Fruit fly (Drosophila melanogaster) whole organism, adult: ENCODE measurements around the gene CG11983.

Experiments
- CG11617 ChIP-seq: fragments of 200-800 bp; sonication (Bioruptor generic); optimal IDR thresholded peaks from 2 replicates; lab custom pipeline; 2017; ENCODE audit warnings: mild to moderate bottlenecking, missing biosample characterization, missing genetic modification reagents, missing genetic modification characterization
- CG12768 ChIP-seq: fragments of 200-800 bp; sonication (Bioruptor generic); optimal IDR thresholded peaks from 2 replicates; lab custom pipeline; 2017; ENCODE audit warnings: missing biosample characterization, missing genetic modification characterization, mild to moderate bottlenecking, moderate library complexity, missing genetic modification reagents
- CG14711 ChIP-seq: fragments of 200-800 bp; sonication (Bioruptor generic); optimal IDR thresholded peaks from 2 replicates; lab custom pipeline; 2018; ENCODE audit warnings: missing biosample characterization, mild to moderate bottlenecking, missing genetic modification characterization, moderate library complexity
- CG1620 ChIP-seq: fragments of 200-800 bp; sonication (Bioruptor generic); optimal IDR thresholded peaks from 2 replicates; lab custom pipeline; 2016; ENCODE audit warnings: missing biosample characterization, missing genetic modification characterization
- CG33017 ChIP-seq: fragments of 200-800 bp; sonication (Bioruptor generic); optimal IDR thresholded peaks from 2 replicates; lab custom pipeline; 2018; ENCODE audit warnings: missing biosample characterization, mild to moderate bottlenecking, missing genetic modification characterization, moderate library complexity
- CG5204 ChIP-seq: fragments of 200-800 bp; sonication (Bioruptor generic); optimal IDR thresholded peaks from 2 replicates; lab custom pipeline; 2016; ENCODE audit warnings: missing biosample characterization, missing genetic modification characterization
- CG7045 ChIP-seq: fragments of 200-800 bp; sonication (Bioruptor generic); optimal IDR thresholded peaks from 2 replicates; lab custom pipeline; 2017; ENCODE audit warnings: missing biosample characterization, mild to moderate bottlenecking, missing genetic modification characterization
- CG7101 ChIP-seq: fragments of 200-800 bp; sonication (Bioruptor generic); optimal IDR thresholded peaks from 2 replicates; lab custom pipeline; 2018; ENCODE audit warnings: missing biosample characterization, mild to moderate bottlenecking, missing genetic modification characterization, moderate library complexity
- Clk ChIP-seq: fragments of 200-800 bp; sonication (Bioruptor generic); optimal IDR thresholded peaks from 2 replicates; lab custom pipeline; 2017; ENCODE audit warnings: missing biosample characterization, missing genetic modification characterization
- Crg-1 ChIP-seq: fragments of 200-800 bp; sonication (Bioruptor generic); optimal IDR thresholded peaks from 2 replicates; lab custom pipeline; 2016; ENCODE audit warnings: missing biosample characterization, missing genetic modification characterization
- Hr96 ChIP-seq: fragments of 200-800 bp; sonication (Bioruptor generic); optimal IDR thresholded peaks from 2 replicates; lab custom pipeline; 2016; ENCODE audit warnings: missing biosample characterization, missing genetic modification characterization
- Mnt ChIP-seq: fragments of 200-800 bp; sonication (Bioruptor generic); optimal IDR thresholded peaks from 2 replicates; lab custom pipeline; 2016; ENCODE audit warnings: missing biosample characterization, mild to moderate bottlenecking, missing genetic modification characterization
- bab1 ChIP-seq: fragments of 200-800 bp; sonication (Bioruptor generic); optimal IDR thresholded peaks from 3 replicates; lab custom pipeline; 2019; ENCODE audit warnings: missing biosample characterization, mild to moderate bottlenecking, missing genetic modification characterization, moderate library complexity
- cic ChIP-seq: fragments of 200-800 bp; sonication (Bioruptor generic); optimal IDR thresholded peaks from 2 replicates; lab custom pipeline; 2017; ENCODE audit warnings: missing biosample characterization, mild to moderate bottlenecking, missing genetic modification characterization, moderate library complexity
- cnc ChIP-seq, 2 experiments: fragments of >200 bp; optimal IDR thresholded peaks; 2 replicates each; lab custom pipeline; 2017
- kay ChIP-seq: fragments of 200-800 bp; sonication (Bioruptor generic); peaks from one replicate; lab custom pipeline; 2016; ENCODE audit warnings: missing biosample characterization, missing genetic modification characterization, borderline replicate concordance
- ovo ChIP-seq: fragments of 200-800 bp; sonication (Bioruptor generic); optimal IDR thresholded peaks from 2 replicates; lab custom pipeline; 2016; ENCODE audit warnings: missing biosample characterization, missing genetic modification characterization
- pad ChIP-seq: fragments of 200-800 bp; sonication (Bioruptor generic); optimal IDR thresholded peaks from 3 replicates; lab custom pipeline; 2017; ENCODE audit warnings: missing biosample characterization, missing genetic modification characterization, mild to moderate bottlenecking, moderate library complexity, missing genetic modification reagents
- tj ChIP-seq: fragments of 200-800 bp; sonication (Bioruptor generic); optimal IDR thresholded peaks from 3 replicates; lab custom pipeline; 2017; ENCODE audit warnings: missing biosample characterization, mild to moderate bottlenecking, missing genetic modification characterization, moderate library complexity
- toe ChIP-seq: fragments of 200-800 bp; sonication (Bioruptor generic); optimal IDR thresholded peaks from 2 replicates; lab custom pipeline; 2016; ENCODE audit warnings: missing biosample characterization, missing genetic modification characterization

The CG11983 gene

DNA sequence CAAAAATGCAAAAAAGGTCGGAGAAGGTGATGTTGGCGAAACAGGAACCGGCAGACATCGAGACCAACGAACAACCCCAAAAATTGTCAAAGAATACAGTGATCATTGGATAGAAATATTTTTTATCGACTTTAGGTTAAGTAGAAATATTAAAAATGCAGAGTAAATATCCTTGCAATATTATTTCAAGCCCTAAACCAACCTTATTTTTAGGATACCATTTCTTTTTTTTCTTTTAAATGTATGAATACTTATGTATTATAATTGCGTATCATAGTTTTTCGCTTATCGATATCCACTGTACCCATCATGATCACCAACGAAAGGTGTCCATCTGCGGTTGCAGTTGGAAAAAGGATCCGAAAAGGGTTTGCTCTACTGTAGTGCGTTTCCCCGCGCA, 27.1 kb downstream of the CG11983 start:
- no peak for TF ChIP-seq tj
- TF ChIP-seq CG12768 = no peak
- no peak for TF ChIP-seq CG5204 (GFP tag; lab: Kevin White, UChicago)
- no peak for TF ChIP-seq Hr96 (GFP tag; lab: Kevin White, UChicago)
- no peak for TF ChIP-seq kay (GFP tag; lab: Kevin White, UChicago)
- TF ChIP-seq cnc (optimal IDR thresholded peaks at IDR 0.05; lab: Kevin White, UChicago) = no peak
- TF ChIP-seq Mnt (GFP tag; lab: Kevin White, UChicago) = no peak
- no peak for TF ChIP-seq bab1 (GFP tag; lab: Kevin White, UChicago)

DNA sequence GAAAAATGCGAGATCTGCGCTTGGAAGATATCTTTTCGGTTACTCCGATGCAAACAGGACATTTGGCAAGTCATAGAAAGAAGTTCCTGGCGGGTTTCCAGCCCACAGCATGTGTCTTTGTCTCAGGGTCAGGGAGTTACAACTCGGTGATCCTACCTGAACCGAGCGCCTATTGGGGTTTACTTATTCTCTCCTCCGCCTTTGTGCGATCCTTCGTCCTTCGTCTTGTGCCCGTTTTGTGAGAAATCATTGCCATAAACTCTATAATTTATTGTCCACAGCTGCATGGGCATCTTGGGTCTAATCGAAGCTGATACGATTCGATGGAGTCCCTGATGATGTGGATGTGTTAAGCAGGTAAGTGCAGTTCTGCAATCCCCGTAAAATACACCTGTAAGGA, 29.8 kb downstream of the CG11983 start:
- no peak for TF ChIP-seq CG33017 (tag; lab: Kevin White, UChicago)
- no peak for TF ChIP-seq CG11617 (GFP tag; lab: Kevin White, UChicago)
- TF ChIP-seq Clk (GFP tag; lab: Kevin White, UChicago) = no peak
- no peak for TF ChIP-seq pad (GFP tag; lab: Kevin White, UChicago)
- no peak for TF ChIP-seq toe
- TF ChIP-seq Mnt (GFP tag; lab: Kevin White, UChicago) = no peak
- no peak for TF ChIP-seq kay (GFP tag; lab: Kevin White, UChicago)
- TF ChIP-seq CG7045 = no peak
- TF ChIP-seq ovo (GFP tag; lab: Kevin White, UChicago) = no peak
- no peak for TF ChIP-seq CG1620 (GFP tag; lab: Kevin White, UChicago)
- TF ChIP-seq bab1 (GFP tag; lab: Kevin White, UChicago) = no peak
- no peak for TF ChIP-seq Hr96 (GFP tag; lab: Kevin White, UChicago)
- no peak for TF ChIP-seq Crg-1 (GFP tag; lab: Kevin White, UChicago)

DNA sequence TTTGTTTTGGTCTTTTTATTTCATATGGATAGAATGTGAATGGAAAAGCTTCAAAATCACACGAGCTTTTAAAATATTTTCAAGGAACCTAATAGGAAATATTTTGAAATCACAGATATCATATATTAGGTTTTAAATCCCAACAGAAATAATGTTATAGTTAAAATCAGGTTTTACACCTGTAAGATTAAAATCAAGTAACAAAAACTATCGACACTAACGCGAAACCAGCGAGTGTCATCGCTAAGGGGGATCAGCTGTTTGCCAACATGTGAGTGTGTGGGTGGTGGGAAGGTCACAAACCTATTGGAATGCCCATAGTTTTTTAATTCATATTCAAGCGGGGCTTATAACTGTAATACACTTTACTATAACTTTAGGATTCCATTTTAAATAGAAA, 30.5 kb downstream of the CG11983 start, which contains the start of gene hyx:
TSS of gene hyx (plus strand) at position 109 of the 400 bp plus-strand sequence.
- TF ChIP-seq Crg-1 (GFP tag; lab: Kevin White, UChicago) (peak; percentile 53), CG7045 (no peak), CG7101 (tag; lab: Kevin White, UChicago) (peak; percentile 41), CG11617 (GFP tag; lab: Kevin White, UChicago) (peak; percentile 49), Mnt (GFP tag; lab: Kevin White, UChicago) (peak; percentile 60), tj (no peak), cnc (optimal IDR thresholded peaks at IDR 0.05; lab: Kevin White, UChicago) (no peak), pad (GFP tag; lab: Kevin White, UChicago) (peak; percentile 78), CG1620 (GFP tag; lab: Kevin White, UChicago) (peak; percentile 32), kay (GFP tag; lab: Kevin White, UChicago) (peak; percentile 62), CG33017 (tag; lab: Kevin White, UChicago) (peak; percentile 14), bab1 (GFP tag; lab: Kevin White, UChicago) (peak; percentile 66), cic (GFP tag; lab: Kevin White, UChicago) (peak; percentile 59), CG12768 (peak; percentile 31), CG14711 (tag; lab: Kevin White, UChicago) (peak; percentile 21)

dm6 chr3R:9039448-9039847, 31.3 kb downstream of the CG11983 start, which contains the start of gene neur:
neur (minus strand) TSS chr3R:9039471.
- peak; percentile 14 for TF ChIP-seq CG11617 (GFP tag; lab: Kevin White, UChicago)
- TF ChIP-seq ovo (GFP tag; lab: Kevin White, UChicago) = peak; percentile 22
- TF ChIP-seq pad (GFP tag; lab: Kevin White, UChicago) = peak; percentile 50
- TF ChIP-seq toe = no peak
- TF ChIP-seq Hr96 (GFP tag; lab: Kevin White, UChicago) = no peak
- TF ChIP-seq CG1620 (GFP tag; lab: Kevin White, UChicago) = peak; percentile 51
- TF ChIP-seq CG7045 = peak; percentile 39
- TF ChIP-seq tj = peak; percentile 34
- no peak for TF ChIP-seq CG12768
- no peak for TF ChIP-seq CG33017 (tag; lab: Kevin White, UChicago)
- TF ChIP-seq cnc (optimal IDR thresholded peaks at IDR 0.05; lab: Kevin White, UChicago) = no peak
- peak; percentile 42 for TF ChIP-seq Mnt (GFP tag; lab: Kevin White, UChicago)
- TF ChIP-seq CG5204 (GFP tag; lab: Kevin White, UChicago) = no peak
- peak; percentile 3 for TF ChIP-seq CG7101 (tag; lab: Kevin White, UChicago)
- TF ChIP-seq bab1 (GFP tag; lab: Kevin White, UChicago) = peak; percentile 69
- TF ChIP-seq Clk (GFP tag; lab: Kevin White, UChicago) = no peak
- peak; percentile 46 for TF ChIP-seq cic (GFP tag; lab: Kevin White, UChicago)
- no peak for TF ChIP-seq kay (GFP tag; lab: Kevin White, UChicago)
- TF ChIP-seq Crg-1 (GFP tag; lab: Kevin White, UChicago) = peak; percentile 8
- peak; percentile 7 for TF ChIP-seq CG14711 (tag; lab: Kevin White, UChicago)

dm6 chr3R:9043610-9044009, 35.5 kb downstream of the CG11983 start:
- no peak for TF ChIP-seq CG7101 (tag; lab: Kevin White, UChicago)
- TF ChIP-seq bab1 (GFP tag; lab: Kevin White, UChicago) = no peak
- no peak for TF ChIP-seq CG33017 (tag; lab: Kevin White, UChicago)
- no peak for TF ChIP-seq CG11617 (GFP tag; lab: Kevin White, UChicago)
- peak; percentile 97 for TF ChIP-seq kay (GFP tag; lab: Kevin White, UChicago)
- TF ChIP-seq Mnt (GFP tag; lab: Kevin White, UChicago) = peak; percentile 31
- peak; percentile 70 for TF ChIP-seq cic (GFP tag; lab: Kevin White, UChicago)

dm6 chr3R:9045733-9046132, 37.6 kb downstream of the CG11983 start:
- TF ChIP-seq cic (GFP tag; lab: Kevin White, UChicago) (no peak), Clk (GFP tag; lab: Kevin White, UChicago) (no peak), toe (no peak), Crg-1 (GFP tag; lab: Kevin White, UChicago) (no peak)
